Worm (Caenorhabditis elegans) whole organism, midembryonic: ENCODE data around the gene fbxa-82.

Source experiments
- med-1 ChIP-seq: sonication (generic microtip); optimal IDR thresholded peaks from 2 replicates; lab custom pipeline; 2017; ENCODE audit warnings: missing genetic modification characterization, mild to moderate bottlenecking, missing compliant biosample characterization, antibody characterized with exemption, missing genetic modification reagents; ENCODE audit not compliant: insufficient read depth
- tab-1 ChIP-seq: fragments of 200-800 bp; sonication (Bioruptor generic); IDR thresholded peaks from 2 replicates; pipeline ENCODE4 v1.3.6; 2022; ENCODE audit warnings: missing genetic modification characterization, missing compliant biosample characterization

- TF ChIP-seq med-1 (GFP tag; lab: Kevin White, UChicago): no peak
- TF ChIP-seq tab-1: no peak
Measured at ce11 chrV:15002184-15002690, 50.1 kb downstream of the fbxa-82 start, which contains the start of the genes fib-1 and mut-15.
